Worm (Caenorhabditis elegans): ENCODE data around the gene T06F4.1.

DNA sequence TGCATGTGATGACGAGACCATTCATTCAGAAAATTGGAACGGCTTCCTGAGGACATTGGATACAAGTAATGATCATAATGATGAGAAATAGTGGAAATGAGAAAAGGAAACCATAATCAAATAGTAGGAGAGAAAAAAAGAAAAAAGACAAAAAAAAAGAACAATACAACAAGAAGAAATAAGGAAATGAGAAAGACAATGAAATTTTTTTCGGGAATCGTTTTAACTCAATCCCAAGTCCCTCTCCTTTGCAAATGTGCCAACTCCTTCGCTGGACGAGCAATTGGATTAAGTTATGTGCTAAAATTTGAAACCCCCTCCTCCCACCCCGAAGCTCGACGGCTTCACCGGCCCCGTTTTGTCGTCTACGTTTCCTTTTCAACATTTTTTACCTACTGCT lies 9.8 kb upstream of the T06F4.1 start:
- TF ChIP-seq zip-8 (tag; optimal IDR thresholded peaks at IDR 0.05) = no peak
- TF ChIP-seq nhr-28 (tag; optimal IDR thresholded peaks at IDR 0.05) = no peak
- no peak for TF ChIP-seq snpc-4 (tag; optimal IDR thresholded peaks at IDR 0.05)
- no peak for TF ChIP-seq blmp-1 (tag; optimal IDR thresholded peaks at IDR 0.05)
- no peak for TF ChIP-seq pha-4 (tag; optimal IDR thresholded peaks at IDR 0.05)
- TF ChIP-seq elt-3 (tag; optimal IDR thresholded peaks at IDR 0.05) = no peak
- TF ChIP-seq nhr-76 (tag; optimal IDR thresholded peaks at IDR 0.05) = no peak
- no peak for TF ChIP-seq unc-62 (GFP tag; optimal IDR thresholded peaks at IDR 0.05)
- no peak for TF ChIP-seq ztf-11 (tag; optimal IDR thresholded peaks at IDR 0.05)
- TF ChIP-seq ces-1 (GFP tag; optimal IDR thresholded peaks at IDR 0.05) = peak; percentile 83
- no peak for TF ChIP-seq lin-13 (tag; optimal IDR thresholded peaks at IDR 0.05)
- TF ChIP-seq M03D4.4 (tag; optimal IDR thresholded peaks at IDR 0.05) = no peak
- no peak for TF ChIP-seq sptf-1 (tag; optimal IDR thresholded peaks at IDR 0.05)
